Fruit fly (Drosophila melanogaster): ENCODE results near the gene CG43231.

DNA sequence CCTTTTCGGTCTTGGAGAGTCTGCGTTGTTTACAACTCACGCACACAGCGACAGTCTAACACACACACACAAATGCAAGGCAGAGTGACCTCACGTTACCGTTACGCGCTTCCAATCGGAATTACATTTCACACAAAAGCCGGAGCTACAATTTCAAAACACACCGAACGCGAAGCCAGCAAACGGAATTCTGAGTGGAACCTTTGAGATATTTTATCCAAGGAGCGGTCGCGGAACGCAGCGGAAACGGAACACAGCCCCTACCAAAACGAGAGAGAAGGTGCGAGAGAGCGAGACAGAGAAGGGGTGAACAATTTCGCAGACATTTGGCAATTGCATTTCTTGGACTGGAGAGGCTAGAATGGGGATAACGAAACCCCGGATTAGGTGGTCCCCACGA lies 49.6 kb downstream of the CG43231 start:
- TF ChIP-seq insv (optimal IDR thresholded peaks at IDR 0.05) (no peak), Myc (optimal IDR thresholded peaks at IDR 0.05) (no peak), psq (optimal IDR thresholded peaks at IDR 0.05) (no peak), ttk (optimal IDR thresholded peaks at IDR 0.05) (no peak), Sin3A (optimal IDR thresholded peaks at IDR 0.05) (no peak)
